Worm (Caenorhabditis elegans): ENCODE data around the gene dpy-7.

ce11 chrX:7500970-7501369 lies 36.6 kb downstream of the dpy-7 start, which contains the start of gene uggt-1:
- TF ChIP-seq him-1 (tag; optimal IDR thresholded peaks at IDR 0.05) = peak; percentile 90
- no peak for TF ChIP-seq dao-5 (tag; optimal IDR thresholded peaks at IDR 0.05)
- TF ChIP-seq W03F9.2 (tag; optimal IDR thresholded peaks at IDR 0.05) = no peak
